Worm (Caenorhabditis elegans) whole organism, L1 larva: ENCODE results near the gene trpp-12.

Experiments used
- aly-2 ChIP-seq: fragments of 150-350 bp; optimal IDR thresholded peaks from 2 replicates; lab custom pipeline; 2014; ENCODE audit warnings: missing biosample characterization, missing genetic modification characterization
- ama-1 ChIP-seq: fragments of 150-350 bp; optimal IDR thresholded peaks from 2 replicates; lab custom pipeline; 2014
- blmp-1 ChIP-seq: fragments of 150-350 bp; optimal IDR thresholded peaks from 2 replicates; lab custom pipeline; 2014; ENCODE audit warnings: missing biosample characterization, missing genetic modification characterization
- ceh-82 ChIP-seq, 3 experiments: fragments of 150-350 bp in 1 of 3; sonication (generic microtip) in 2 of 3; optimal IDR thresholded peaks; 2 replicates each; lab custom pipeline; 2014 to 2017; ENCODE audit warnings: missing biosample characterization in 3 of 3, missing genetic modification characterization in 3 of 3
- elt-3 ChIP-seq, 6 experiments: fragments of 150-350 bp in 1 of 6; sonication (generic microtip); optimal IDR thresholded peaks; 2 replicates each; lab custom pipeline; 2017 to 2018; ENCODE audit warnings: missing biosample characterization in 6 of 6, missing genetic modification characterization in 6 of 6, inconsistent platforms in 1 of 6
- lin-39 ChIP-seq: fragments of 150-350 bp; optimal IDR thresholded peaks from 2 replicates; lab custom pipeline; 2014; ENCODE audit warnings: missing biosample characterization, missing genetic modification reagents, missing genetic modification characterization
- mep-1 ChIP-seq: fragments of 150-350 bp; optimal IDR thresholded peaks from 2 replicates; lab custom pipeline; 2014; ENCODE audit warnings: missing biosample characterization, missing genetic modification characterization
- nhr-237 ChIP-seq: fragments of 150-350 bp; optimal IDR thresholded peaks from 2 replicates; lab custom pipeline; 2014; ENCODE audit warnings: missing biosample characterization, missing genetic modification characterization
- nhr-77 ChIP-seq: fragments of 150-350 bp; optimal IDR thresholded peaks from 2 replicates; lab custom pipeline; 2014; ENCODE audit warnings: missing biosample characterization, missing genetic modification characterization
- sptf-1 ChIP-seq: fragments of 150-350 bp; optimal IDR thresholded peaks from 2 replicates; lab custom pipeline; 2014; ENCODE audit warnings: missing biosample characterization, missing genetic modification characterization
- unc-62 ChIP-seq: fragments of 150-350 bp; optimal IDR thresholded peaks from 2 replicates; lab custom pipeline; 2014; ENCODE audit warnings: missing biosample characterization, missing genetic modification reagents, missing genetic modification characterization
- unc-86 ChIP-seq: sonication (generic microtip); optimal IDR thresholded peaks from 2 replicates; lab custom pipeline; 2016; ENCODE audit warnings: missing genetic modification characterization, missing compliant biosample characterization

- TF ChIP-seq unc-62 (GFP tag; lab: Kevin White, UChicago) (no peak), elt-3 (tag; optimal IDR thresholded peaks at IDR 0.05; lab: Kevin White, UChicago) (no peak), nhr-237 (tag; lab: Kevin White, UChicago) (no peak), ceh-82 (tag; optimal IDR thresholded peaks at IDR 0.05; lab: Kevin White, UChicago) (no peak), unc-86 (tag; lab: Kevin White, UChicago) (no peak), blmp-1 (tag; lab: Kevin White, UChicago) (no peak), ama-1 (lab: Kevin White, UChicago) (no peak), lin-39 (tag; lab: Kevin White, UChicago) (no peak), sptf-1 (no peak), nhr-77 (no peak), aly-2 (tag; lab: Kevin White, UChicago) (no peak), mep-1 (tag; lab: Kevin White, UChicago) (no peak)
These were observed 3.8 kb downstream of the trpp-12 start, which contains the start of gene hlh-15 for ce11 chrX:2413277-2413676.
